Fruit fly (Drosophila melanogaster) whole organism, embryonic: ENCODE data around the gene CG32379.

Source experiments
- Aef1 ChIP-seq: fragments of 200-800 bp; sonication (Bioruptor generic); IDR thresholded peaks from 3 replicates; pipeline ENCODE4 v1.3.6; 2022; ENCODE audit warnings: missing biosample characterization, missing genetic modification characterization
- Atf3 ChIP-seq: fragments of 200-800 bp; sonication (Bioruptor generic); optimal IDR thresholded peaks from 3 replicates; lab custom pipeline; 2016; ENCODE audit warnings: missing biosample characterization, missing genetic modification characterization
- CG10147 ChIP-seq: fragments of 200-800 bp; sonication (Bioruptor generic); optimal IDR thresholded peaks from 2 replicates; lab custom pipeline; 2019; ENCODE audit warnings: missing biosample characterization, mild to moderate bottlenecking, missing genetic modification characterization, moderate library complexity
- CG10274 ChIP-seq: fragments of 200-800 bp; sonication (Bioruptor generic); optimal IDR thresholded peaks from 3 replicates; lab custom pipeline; 2017; ENCODE audit warnings: missing biosample characterization, mild to moderate bottlenecking, missing genetic modification characterization
- CG10321 ChIP-seq: fragments of 200-800 bp; sonication (Bioruptor generic); IDR thresholded peaks from 2 replicates; pipeline ENCODE4 v1.3.6; 2022; ENCODE audit warnings: missing biosample characterization, missing genetic modification characterization
- CG11504 ChIP-seq: fragments of 200-800 bp; sonication (Bioruptor generic); optimal IDR thresholded peaks from 3 replicates; lab custom pipeline; 2019; ENCODE audit warnings: missing biosample characterization, mild to moderate bottlenecking, missing genetic modification characterization, moderate library complexity
- CG12071 ChIP-seq: fragments of 200-800 bp; sonication (Bioruptor generic); optimal IDR thresholded peaks from 3 replicates; lab custom pipeline; 2018; ENCODE audit warnings: missing biosample characterization, mild to moderate bottlenecking, missing genetic modification characterization
- CG12236 ChIP-seq: fragments of 200-800 bp; sonication (Bioruptor generic); optimal IDR thresholded peaks from 2 replicates; lab custom pipeline; 2016; ENCODE audit warnings: missing biosample characterization, missing genetic modification characterization
- CG12942 ChIP-seq: fragments of 200-800 bp; sonication (Bioruptor generic); optimal IDR thresholded peaks from 3 replicates; lab custom pipeline; 2016; ENCODE audit warnings: missing biosample characterization, missing genetic modification characterization
- CG14014 ChIP-seq: fragments of 200-800 bp; sonication (Bioruptor generic); IDR thresholded peaks from 2 replicates; pipeline ENCODE4 v1.3.6; 2022; ENCODE audit warnings: missing biosample characterization, missing genetic modification characterization
- CG14710 ChIP-seq: fragments of 200-800 bp; sonication (Bioruptor generic); optimal IDR thresholded peaks from 3 replicates; lab custom pipeline; 2019; ENCODE audit warnings: missing biosample characterization, mild to moderate bottlenecking, missing genetic modification characterization, moderate library complexity
- CG15696 ChIP-seq: fragments of 200-800 bp; sonication (Bioruptor generic); optimal IDR thresholded peaks from 2 replicates; lab custom pipeline; 2019; ENCODE audit warnings: missing biosample characterization, mild to moderate bottlenecking, missing genetic modification characterization, moderate library complexity
- CG16815 ChIP-seq: fragments of 200-800 bp; sonication (Bioruptor generic); optimal IDR thresholded peaks from 3 replicates; lab custom pipeline; 2017; ENCODE audit warnings: missing biosample characterization, mild to moderate bottlenecking, missing genetic modification characterization
- CG18262 ChIP-seq: fragments of 200-800 bp; optimal IDR thresholded peaks from 3 replicates; lab custom pipeline; 2019; ENCODE audit warnings: missing biosample characterization, mild to moderate bottlenecking, missing genetic modification characterization, moderate library complexity
- CG2116 ChIP-seq: fragments of 200-800 bp; sonication (Bioruptor generic); optimal IDR thresholded peaks from 3 replicates; lab custom pipeline; 2018; ENCODE audit warnings: missing biosample characterization, mild to moderate bottlenecking, missing genetic modification characterization
- CG2712 ChIP-seq: fragments of 200-800 bp; optimal IDR thresholded peaks from 3 replicates; lab custom pipeline; 2019; ENCODE audit warnings: missing biosample characterization, mild to moderate bottlenecking, missing genetic modification characterization, moderate library complexity
- CG2875 ChIP-seq: fragments of 200-800 bp; sonication (Bioruptor generic); optimal IDR thresholded peaks from 2 replicates; lab custom pipeline; 2017; ENCODE audit warnings: missing biosample characterization, mild to moderate bottlenecking, missing genetic modification characterization, missing genetic modification reagents
- CG30431 ChIP-seq: fragments of 200-800 bp; sonication (Bioruptor generic); optimal IDR thresholded peaks from 2 replicates; lab custom pipeline; 2017; ENCODE audit warnings: missing biosample characterization, missing genetic modification characterization
- CG31388 ChIP-seq: fragments of 200-800 bp; sonication (Bioruptor generic); optimal IDR thresholded peaks from 2 replicates; lab custom pipeline; 2016; ENCODE audit warnings: missing biosample characterization, missing genetic modification characterization
- CG42726 ChIP-seq: fragments of 200-800 bp; sonication (Bioruptor generic); IDR thresholded peaks from 2 replicates; pipeline ENCODE4 v1.3.6; 2022; ENCODE audit warnings: missing biosample characterization, missing genetic modification characterization; ENCODE audit not compliant: partially characterized antibody
- CG4328 ChIP-seq: fragments of 200-800 bp; sonication (Bioruptor generic); optimal IDR thresholded peaks from 3 replicates; lab custom pipeline; 2017; ENCODE audit warnings: missing biosample characterization, missing genetic modification reagents, missing genetic modification characterization
- CG7839 ChIP-seq: fragments of 200-800 bp; sonication (Bioruptor generic); optimal IDR thresholded peaks from 3 replicates; lab custom pipeline; 2018; ENCODE audit warnings: missing biosample characterization, mild to moderate bottlenecking, missing genetic modification characterization, moderate library complexity
- CG9817 ChIP-seq: fragments of 200-800 bp; sonication (Bioruptor generic); optimal IDR thresholded peaks from 2 replicates; lab custom pipeline; 2018; ENCODE audit warnings: missing biosample characterization, mild to moderate bottlenecking, missing genetic modification characterization, moderate library complexity
- Fer1 ChIP-seq: fragments of 200-800 bp; sonication (Bioruptor generic); optimal IDR thresholded peaks from 2 replicates; lab custom pipeline; 2017; ENCODE audit warnings: missing biosample characterization, mild to moderate bottlenecking, missing genetic modification characterization
- H15 ChIP-seq: fragments of 200-800 bp; sonication (Bioruptor generic); IDR thresholded peaks from 3 replicates; pipeline ENCODE4 v1.3.6; 2022; ENCODE audit warnings: missing biosample characterization, missing genetic modification characterization
- Kr ChIP-seq: fragments of 200-800 bp; sonication (Bioruptor generic); optimal IDR thresholded peaks from 2 replicates; lab custom pipeline; 2017; ENCODE audit warnings: missing biosample characterization, mild to moderate bottlenecking, missing genetic modification characterization
- Mad ChIP-seq: fragments of 200-800 bp; sonication (Bioruptor generic); optimal IDR thresholded peaks from 2 replicates; lab custom pipeline; 2016; ENCODE audit warnings: missing biosample characterization, missing genetic modification characterization
- Nf-YB ChIP-seq: fragments of 200-800 bp; sonication (Bioruptor generic); optimal IDR thresholded peaks from 3 replicates; lab custom pipeline; 2019; ENCODE audit warnings: missing biosample characterization, mild to moderate bottlenecking, missing genetic modification characterization, moderate library complexity
- Ptx1 ChIP-seq: fragments of 200-800 bp; sonication (Bioruptor generic); IDR thresholded peaks from 2 replicates; pipeline ENCODE4 v1.3.6; 2022; ENCODE audit warnings: missing biosample characterization, missing genetic modification characterization
- Rfx ChIP-seq: fragments of 200-800 bp; sonication (Bioruptor generic); IDR thresholded peaks from 2 replicates; pipeline ENCODE4 v1.3.6; 2022; ENCODE audit warnings: missing biosample characterization, missing genetic modification characterization
- ase ChIP-seq: fragments of 200-800 bp; sonication (Bioruptor generic); IDR thresholded peaks from 3 replicates; pipeline ENCODE4 v1.3.6; 2022; ENCODE audit warnings: missing biosample characterization, missing genetic modification characterization
- ato ChIP-seq: fragments of 200-800 bp; sonication (Bioruptor generic); IDR thresholded peaks from 2 replicates; pipeline ENCODE4 v1.3.6; 2022; ENCODE audit warnings: missing biosample characterization, missing genetic modification characterization; ENCODE audit not compliant: partially characterized antibody
- crp ChIP-seq, 2 experiments: fragments of 200-800 bp; sonication (Bioruptor generic); optimal IDR thresholded peaks; 2 replicates in 1 of 2; 3 replicates in 1 of 2; lab custom pipeline; 2017; ENCODE audit warnings: missing biosample characterization in 2 of 2, missing genetic modification characterization in 2 of 2, mild to moderate bottlenecking in 1 of 2, moderate library complexity in 1 of 2
- cwo ChIP-seq: fragments of 200-800 bp; sonication (Bioruptor generic); optimal IDR thresholded peaks from 3 replicates; lab custom pipeline; 2017; ENCODE audit warnings: missing biosample characterization, missing genetic modification characterization, mild to moderate bottlenecking, moderate library complexity, missing genetic modification reagents
- disco-r ChIP-seq: fragments of 200-800 bp; sonication (Bioruptor generic); optimal IDR thresholded peaks from 2 replicates; lab custom pipeline; 2016; ENCODE audit warnings: missing biosample characterization, missing genetic modification characterization
- dmrt99B ChIP-seq: fragments of 200-800 bp; sonication (Bioruptor generic); optimal IDR thresholded peaks from 2 replicates; lab custom pipeline; 2018; ENCODE audit warnings: missing biosample characterization, mild to moderate bottlenecking, missing genetic modification characterization, moderate library complexity
- dpn ChIP-seq, 2 experiments: fragments of 200-800 bp; sonication (Bioruptor generic); optimal IDR thresholded peaks; 3 replicates each; lab custom pipeline; 2016; ENCODE audit warnings: missing biosample characterization in 2 of 2, missing genetic modification characterization in 2 of 2
- gsb ChIP-seq: fragments of 200-800 bp; sonication (Bioruptor generic); IDR thresholded peaks from 2 replicates; pipeline ENCODE4 v1.3.6; 2022; ENCODE audit warnings: missing biosample characterization, missing genetic modification characterization
- hb ChIP-seq: fragments of 200-800 bp; sonication (Bioruptor generic); IDR thresholded peaks from 3 replicates; pipeline ENCODE4 v1.3.6; 2022; ENCODE audit warnings: missing biosample characterization, missing genetic modification characterization; ENCODE audit not compliant: partially characterized antibody
- nom ChIP-seq: fragments of 200-800 bp; sonication (Bioruptor generic); optimal IDR thresholded peaks from 2 replicates; lab custom pipeline; 2017; ENCODE audit warnings: missing biosample characterization, missing genetic modification characterization, mild to moderate bottlenecking, moderate library complexity, missing genetic modification reagents
- oc ChIP-seq: fragments of 200-800 bp; sonication (Bioruptor generic); optimal IDR thresholded peaks from 2 replicates; lab custom pipeline; 2018; ENCODE audit warnings: missing biosample characterization, mild to moderate bottlenecking, missing genetic modification characterization, moderate library complexity
- prd ChIP-seq, 3 experiments: fragments of >200 bp in 2 of 3; fragments of 200-800 bp in 1 of 3; sonication (Bioruptor generic) in 1 of 3; optimal IDR thresholded peaks in 2 of 3; IDR thresholded peaks in 1 of 3; 2 replicates in 2 of 3; 3 replicates in 1 of 3; pipeline versions ENCODE4 v1.3.6 to Lab custom; 2017 to 2022; ENCODE audit warnings: missing biosample characterization in 1 of 3, missing genetic modification characterization in 1 of 3
- pzg ChIP-seq: fragments of 200-800 bp; sonication (Bioruptor generic); optimal IDR thresholded peaks from 3 replicates; lab custom pipeline; 2018; ENCODE audit warnings: missing biosample characterization, mild to moderate bottlenecking, missing genetic modification characterization, moderate library complexity
- sc ChIP-seq, 3 experiments: fragments of >200 bp in 2 of 3; fragments of 200-800 bp in 1 of 3; sonication (Bioruptor generic) in 1 of 3; optimal IDR thresholded peaks; 2 replicates in 2 of 3; 3 replicates in 1 of 3; lab custom pipeline; 2017; ENCODE audit warnings: mild to moderate bottlenecking in 1 of 3, missing biosample characterization in 1 of 3, missing genetic modification characterization in 1 of 3, missing genetic modification reagents in 1 of 3
- sisA ChIP-seq: fragments of 200-800 bp; sonication (Bioruptor generic); IDR thresholded peaks from 2 replicates; pipeline ENCODE4 v1.3.6; 2022; ENCODE audit warnings: missing biosample characterization, missing genetic modification characterization
- sug ChIP-seq: fragments of 200-800 bp; optimal IDR thresholded peaks from 2 replicates; lab custom pipeline; 2019; ENCODE audit warnings: missing biosample characterization, mild to moderate bottlenecking, missing genetic modification characterization, moderate library complexity
- tap ChIP-seq: fragments of 200-800 bp; optimal IDR thresholded peaks from 3 replicates; lab custom pipeline; 2019; ENCODE audit warnings: missing biosample characterization, mild to moderate bottlenecking, missing genetic modification characterization, moderate library complexity
- tx ChIP-seq: fragments of 200-800 bp; sonication (Bioruptor generic); optimal IDR thresholded peaks from 2 replicates; lab custom pipeline; 2016; ENCODE audit warnings: missing biosample characterization, missing genetic modification characterization
- vfl ChIP-seq: fragments of 200-800 bp; sonication (Bioruptor generic); optimal IDR thresholded peaks from 2 replicates; lab custom pipeline; 2016; ENCODE audit warnings: missing biosample characterization, missing genetic modification characterization

Gene CG32379

dm6 chr3L:7433325-7433827 lies 37.2 kb downstream of the CG32379 start (continued):
- TF ChIP-seq Kr (GFP tag; lab: Kevin White, UChicago) (no peak), dpn (GFP tag; optimal IDR thresholded peaks at IDR 0.05; lab: Kevin White, UChicago) (no peak), Aef1 (peak; percentile 85), CG12942 (GFP tag; lab: Kevin White, UChicago) (no peak), CG9817 (tag; lab: Kevin White, UChicago) (no peak), CG4328 (no peak), ato (no peak), dmrt99B (tag; lab: Kevin White, UChicago) (peak; percentile 33), CG2116 (GFP tag; lab: Kevin White, UChicago) (no peak), CG7839 (tag; lab: Kevin White, UChicago) (peak; percentile 27), CG10321 (GFP tag; lab: Robert Waterston, UW) (peak; percentile 6; the same call in 1 of the 2 replicates), gsb (no peak), CG16815 (GFP tag; lab: Kevin White, UChicago) (no peak), CG12071 (no peak), Nf-YB (no peak), prd (optimal IDR thresholded peaks at IDR 0.05; lab: Kevin White, UChicago) (no peak), prd (GFP tag; IDR thresholded peaks at IDR 0.05; lab: Robert Waterston, UW) (peak; percentile 14; the same call in 1 of the 3 replicates), hb (GFP tag; lab: Robert Waterston, UW) (no peak), tx (no peak), CG14710 (tag; lab: Kevin White, UChicago) (peak; percentile 19), disco-r (no peak), cwo (GFP tag; lab: Kevin White, UChicago) (no peak), crp (GFP tag; optimal IDR thresholded peaks at IDR 0.05; lab: Kevin White, UChicago) (no peak), CG11504 (tag; lab: Kevin White, UChicago) (peak; percentile 40), CG42726 (GFP tag; lab: Robert Waterston, UW) (no peak), sc (optimal IDR thresholded peaks at IDR 0.05; lab: Kevin White, UChicago) (no peak), sc (GFP tag; optimal IDR thresholded peaks at IDR 0.05; lab: Kevin White, UChicago) (no peak), ase (GFP tag; lab: Robert Waterston, UW) (no peak), tap (tag; lab: Kevin White, UChicago) (no peak), vfl (GFP tag; lab: Kevin White, UChicago) (no peak), sisA (no peak), CG30431 (GFP tag; lab: Kevin White, UChicago) (no peak), sug (peak; percentile 82), oc (tag; lab: Kevin White, UChicago) (peak; percentile 21), H15 (GFP tag; lab: Robert Waterston, UW) (no peak), nom (GFP tag; lab: Kevin White, UChicago) (peak; percentile 54), CG10274 (GFP tag; lab: Kevin White, UChicago) (no peak), CG2712 (tag; lab: Kevin White, UChicago) (peak; percentile 46), pzg (GFP tag; lab: Kevin White, UChicago) (no peak), Ptx1 (GFP tag; lab: Robert Waterston, UW) (0 out of 2 replicates have a peak, but pooled peaks have one; percentile 37), Atf3 (GFP tag; lab: Kevin White, UChicago) (no peak), CG15696 (no peak), Rfx (GFP tag; lab: Robert Waterston, UW) (peak; percentile 56), CG10147 (no peak), CG12236 (GFP tag; lab: Kevin White, UChicago) (no peak), CG14014 (GFP tag; lab: Robert Waterston, UW) (no peak), Mad (GFP tag; lab: Kevin White, UChicago) (no peak), Fer1 (no peak), CG2875 (GFP tag; lab: Kevin White, UChicago) (no peak), CG18262 (tag; lab: Kevin White, UChicago) (peak; percentile 56), CG31388 (GFP tag; lab: Kevin White, UChicago) (no peak)
